Worm (Caenorhabditis elegans) whole organism, young adult: Measurements from ENCODE around the gene pinn-1.

ENCODE experiments used
- B0019.2 ChIP-seq: fragments of 200-800 bp; sonication (Bioruptor generic); conservative IDR thresholded peaks from 2 replicates; pipeline ENCODE4 v1.3.6; 2022; ENCODE audit warnings: missing genetic modification reagents, missing genetic modification characterization, missing compliant biosample characterization
- F22D6.2 ChIP-seq: sonication (generic microtip); optimal IDR thresholded peaks from 2 replicates; lab custom pipeline; 2016; ENCODE audit warnings: mild to moderate bottlenecking, missing genetic modification characterization, missing compliant biosample characterization
- F37B4.10 ChIP-seq: fragments of 200-800 bp; sonication (Bioruptor generic); IDR thresholded peaks from 2 replicates; pipeline ENCODE4 v1.3.6; 2022; ENCODE audit warnings: missing genetic modification characterization, missing compliant biosample characterization
- F55B11.4 ChIP-seq: sonication (generic microtip); optimal IDR thresholded peaks from 2 replicates; lab custom pipeline; 2016; ENCODE audit warnings: missing compliant biosample characterization, missing genetic modification characterization, borderline replicate concordance; ENCODE audit not compliant: insufficient read depth
- atf-7 ChIP-seq: sonication (generic microtip); optimal IDR thresholded peaks from 2 replicates; lab custom pipeline; 2017; ENCODE audit warnings: mild to moderate bottlenecking, missing genetic modification characterization, missing compliant biosample characterization
- athp-1 ChIP-seq: sonication (generic microtip); optimal IDR thresholded peaks from 2 replicates; lab custom pipeline; 2017; ENCODE audit warnings: mild to moderate bottlenecking, missing genetic modification characterization, missing compliant biosample characterization
- attf-3 ChIP-seq: fragments of 200-800 bp; sonication (Bioruptor generic); conservative IDR thresholded peaks from 2 replicates; pipeline ENCODE4 v1.3.6; 2022; ENCODE audit warnings: missing genetic modification reagents, missing genetic modification characterization, missing compliant biosample characterization
- attf-6 ChIP-seq: fragments of 200-800 bp; sonication (Bioruptor generic); IDR thresholded peaks from 2 replicates; pipeline ENCODE4 v1.3.6; 2022; ENCODE audit warnings: missing genetic modification reagents, missing genetic modification characterization, missing compliant biosample characterization
- ceh-40 ChIP-seq: fragments of 200-800 bp; sonication (Bioruptor generic); IDR thresholded peaks from 2 replicates; pipeline ENCODE4 v1.3.6; 2022; ENCODE audit warnings: missing genetic modification characterization, missing compliant biosample characterization
- dpff-1 ChIP-seq: sonication (generic microtip); optimal IDR thresholded peaks from 2 replicates; lab custom pipeline; 2017; ENCODE audit warnings: mild to moderate bottlenecking, missing genetic modification characterization, missing compliant biosample characterization
- dpl-1 ChIP-seq: fragments of 150-350 bp; optimal IDR thresholded peaks from 2 replicates; lab custom pipeline; 2014; ENCODE audit warnings: missing biosample characterization, missing genetic modification reagents, missing genetic modification characterization
- efl-1 ChIP-seq: fragments of 150-350 bp; optimal IDR thresholded peaks from 2 replicates; lab custom pipeline; 2014; ENCODE audit warnings: missing biosample characterization, missing genetic modification reagents, missing genetic modification characterization
- egrh-3 ChIP-seq: fragments of 200-800 bp; sonication (Bioruptor generic); IDR thresholded peaks from 2 replicates; pipeline ENCODE4 v1.3.6; 2022; ENCODE audit warnings: missing genetic modification reagents, missing genetic modification characterization, missing compliant biosample characterization
- hmg-1.2 ChIP-seq: fragments of 200-800 bp; sonication (Bioruptor generic); IDR thresholded peaks from 2 replicates; pipeline ENCODE4 v1.3.6; 2022; ENCODE audit warnings: missing genetic modification reagents, missing genetic modification characterization, missing compliant biosample characterization
- hmg-20 ChIP-seq: fragments of 200-800 bp; sonication (Bioruptor generic); IDR thresholded peaks from 2 replicates; pipeline ENCODE4 v1.3.6; 2022; ENCODE audit warnings: missing genetic modification reagents, missing genetic modification characterization, missing compliant biosample characterization
- lag-1 ChIP-seq: fragments of 200-800 bp; sonication (Bioruptor generic); IDR thresholded peaks from 2 replicates; pipeline ENCODE4 v1.3.6; 2022; ENCODE audit warnings: missing genetic modification reagents, missing genetic modification characterization, missing compliant biosample characterization
- let-607 ChIP-seq, 2 experiments: fragments of 200-800 bp in 1 of 2; sonication (Bioruptor generic) in 1 of 2; sonication (generic microtip) in 1 of 2; optimal IDR thresholded peaks; 2 replicates each; lab custom pipeline; 2016 to 2018; ENCODE audit warnings: mild to moderate bottlenecking in 2 of 2, missing compliant biosample characterization in 2 of 2, missing genetic modification characterization in 2 of 2, moderate library complexity in 2 of 2, missing genotype in 1 of 2
- lin-54 ChIP-seq: fragments of 200-800 bp; sonication (Bioruptor generic); optimal IDR thresholded peaks from 2 replicates; lab custom pipeline; 2018; ENCODE audit warnings: mild to moderate bottlenecking, missing genetic modification characterization, missing compliant biosample characterization
- lir-1 ChIP-seq: fragments of 200-800 bp; sonication (Bioruptor generic); conservative IDR thresholded peaks from 2 replicates; pipeline ENCODE4 v1.3.6; 2022; ENCODE audit warnings: missing genetic modification reagents, missing genetic modification characterization, missing compliant biosample characterization
- lsl-1 ChIP-seq: fragments of 200-800 bp; sonication (Bioruptor generic); optimal IDR thresholded peaks from 2 replicates; lab custom pipeline; 2018; ENCODE audit warnings: mild to moderate bottlenecking, missing genetic modification characterization, moderate library complexity, missing compliant biosample characterization
- lsy-27 ChIP-seq: sonication (generic microtip); optimal IDR thresholded peaks from 2 replicates; lab custom pipeline; 2017; ENCODE audit warnings: missing genetic modification characterization, mild to moderate bottlenecking, missing compliant biosample characterization, antibody characterized with exemption, missing genotype, borderline replicate concordance; ENCODE audit not compliant: insufficient read depth
- madf-10 ChIP-seq: sonication (generic microtip); optimal IDR thresholded peaks from 2 replicates; lab custom pipeline; 2016; ENCODE audit warnings: mild to moderate bottlenecking, missing genetic modification characterization, missing compliant biosample characterization
- mcd-1 ChIP-seq: fragments of 200-800 bp; sonication (Bioruptor generic); IDR thresholded peaks from 2 replicates; pipeline ENCODE4 v1.3.6; 2022; ENCODE audit warnings: missing genetic modification reagents, missing genetic modification characterization, missing compliant biosample characterization
- mxl-1 ChIP-seq: sonication (generic microtip); optimal IDR thresholded peaks from 2 replicates; lab custom pipeline; 2016; ENCODE audit warnings: missing genetic modification characterization, missing compliant biosample characterization
- nfya-1 ChIP-seq: sonication (generic microtip); optimal IDR thresholded peaks from 2 replicates; lab custom pipeline; 2017; ENCODE audit warnings: antibody characterized with exemption, missing compliant biosample characterization, missing genetic modification characterization, borderline replicate concordance; ENCODE audit not compliant: insufficient read depth
- rec-8 ChIP-seq, 2 experiments: sonication (generic microtip); optimal IDR thresholded peaks; 2 replicates each; lab custom pipeline; 2016; ENCODE audit warnings: mild to moderate bottlenecking in 2 of 2, missing genetic modification characterization in 2 of 2, missing genetic modification reagents in 2 of 2, missing genotype in 2 of 2, missing biosample characterization in 1 of 2, missing compliant biosample characterization in 1 of 2, moderate library complexity in 1 of 2
- sea-2 ChIP-seq: fragments of 200-800 bp; sonication (Bioruptor generic); IDR thresholded peaks from 2 replicates; pipeline ENCODE4 v1.3.6; 2022; ENCODE audit warnings: missing genetic modification characterization, missing compliant biosample characterization
- snpc-4 ChIP-seq, 5 experiments: fragments of 150-350 bp in 1 of 5; sonication (generic microtip) in 4 of 5; optimal IDR thresholded peaks; 2 replicates each; lab custom pipeline; 2014 to 2018; ENCODE audit warnings: missing genetic modification characterization in 5 of 5, missing biosample characterization in 3 of 5, antibody characterized with exemption in 2 of 5, mild to moderate bottlenecking in 2 of 5, missing compliant biosample characterization in 2 of 5, missing genotype in 2 of 5, moderate library complexity in 2 of 5, missing genetic modification reagents in 1 of 5
- somi-1 ChIP-seq: fragments of 200-800 bp; sonication (Bioruptor generic); optimal IDR thresholded peaks from 2 replicates; lab custom pipeline; 2018; ENCODE audit warnings: mild to moderate bottlenecking, missing genetic modification characterization, missing compliant biosample characterization
- ztf-3 ChIP-seq: fragments of 200-800 bp; sonication (Bioruptor generic); optimal IDR thresholded peaks from 2 replicates; lab custom pipeline; 2018; ENCODE audit warnings: mild to moderate bottlenecking, missing genetic modification characterization, missing compliant biosample characterization
- ztf-6 ChIP-seq: fragments of 200-800 bp; sonication (Bioruptor generic); IDR thresholded peaks from 2 replicates; pipeline ENCODE4 v1.3.6; 2022; ENCODE audit warnings: missing genetic modification reagents, missing genetic modification characterization, missing compliant biosample characterization

Gene pinn-1

ce11 chrII:2884810-2885209 is 4.0 kb downstream of the pinn-1 start, which contains the start of gene pigw-1 (continued):
- TF ChIP-seq mxl-1 (no peak), F22D6.2 (tag; lab: Kevin White, UChicago) (no peak)

- TF ChIP-seq hmg-20 (GFP tag; lab: Robert Waterston, UW): 0 out of 2 replicates have a peak, but pooled peaks have one; percentile 23
- TF ChIP-seq lag-1: 0 out of 2 replicates have a peak, but pooled peaks have one; percentile 31
- peak; percentile 81 for TF ChIP-seq hmg-1.2 (GFP tag; lab: Robert Waterston, UW)
- TF ChIP-seq egrh-3 (GFP tag; lab: Robert Waterston, UW): peak; percentile 19
- TF ChIP-seq attf-6: no peak
Measured at ce11 chrII:2881088-2881487, 7.7 kb downstream of the pinn-1 start.

- TF ChIP-seq madf-10: no peak
- no peak for TF ChIP-seq dpl-1 (GFP tag; lab: Kevin White, UChicago)
- TF ChIP-seq ceh-40 (GFP tag; lab: Robert Waterston, UW): no peak
- no peak for TF ChIP-seq lsy-27 (tag; lab: Kevin White, UChicago)
- TF ChIP-seq ztf-3 (GFP tag; lab: Kevin White, UChicago): no peak
- TF ChIP-seq mcd-1 (GFP tag; lab: Robert Waterston, UW): no peak
- TF ChIP-seq, all 124 proteins: peak for 0
Measured at ce11 chrII:2878909-2879308, 9.9 kb downstream of the pinn-1 start.

ce11 chrII:2874801-2875200 is 14.0 kb downstream of the pinn-1 start, which contains the start of gene Y110A2AL.1:
Gene Y110A2AL.1 (plus strand): TSS chrII:2875101.
- TF ChIP-seq egrh-3 (GFP tag; lab: Robert Waterston, UW) (no peak), rec-8 (tag; optimal IDR thresholded peaks at IDR 0.05; lab: Kevin White, UChicago) (no peak), sea-2 (no peak), let-607 (tag; optimal IDR thresholded peaks at IDR 0.05; lab: Kevin White, UChicago) (no peak), lsl-1 (GFP tag; lab: Kevin White, UChicago) (no peak)

- no peak for TF ChIP-seq dpff-1
- TF ChIP-seq atf-7 (tag; lab: Kevin White, UChicago): no peak
- TF ChIP-seq F55B11.4 (tag; lab: Kevin White, UChicago): no peak
- no peak for TF ChIP-seq lsy-27 (tag; lab: Kevin White, UChicago)
- no peak for TF ChIP-seq ztf-6 (GFP tag; lab: Robert Waterston, UW)
- TF ChIP-seq F37B4.10 (GFP tag; lab: Robert Waterston, UW): no peak
- no peak for TF ChIP-seq somi-1 (GFP tag; lab: Kevin White, UChicago)
- no peak for TF ChIP-seq lin-54 (GFP tag; lab: Kevin White, UChicago)
- no peak for TF ChIP-seq snpc-4 (GFP tag; optimal IDR thresholded peaks at IDR 0.05; lab: Kevin White, UChicago)
- no peak for TF ChIP-seq snpc-4 (tag; optimal IDR thresholded peaks at IDR 0.05; lab: Kevin White, UChicago)
- TF ChIP-seq nfya-1: no peak
- TF ChIP-seq efl-1 (GFP tag; lab: Kevin White, UChicago): no peak
- TF ChIP-seq lir-1 (GFP tag; lab: Robert Waterston, UW): no peak
Measured at ce11 chrII:2871816-2872215, 17.0 kb downstream of the pinn-1 start, which contains the start of gene Y110A2AL.10. Gene Y110A2AL.10 (minus strand): TSS chrII:2871916.

ce11 chrII:2867701-2868100 is 21.1 kb downstream of the pinn-1 start, which contains the start of gene Y110A2AL.2:
Gene Y110A2AL.2 (plus strand): TSS chrII:2868001.
- no peak for TF ChIP-seq attf-3 (GFP tag; lab: Robert Waterston, UW)
- no peak for TF ChIP-seq athp-1
- no peak for TF ChIP-seq B0019.2 (GFP tag; lab: Robert Waterston, UW)
- TF ChIP-seq, all 124 proteins: peak for 0
